Fruit fly (Drosophila melanogaster) whole organism, adult: Measurements from ENCODE around the gene Tgs1.
A peak's percentile ranks its signal among the peaks of the same experiment; 100 is the strongest.

Experiments
- CG11617 ChIP-seq: fragments of 200-800 bp; sonication (Bioruptor generic); optimal IDR thresholded peaks from 2 replicates; lab custom pipeline; 2017; ENCODE audit warnings: mild to moderate bottlenecking, missing biosample characterization, missing genetic modification reagents, missing genetic modification characterization
- CG12768 ChIP-seq: fragments of 200-800 bp; sonication (Bioruptor generic); optimal IDR thresholded peaks from 2 replicates; lab custom pipeline; 2017; ENCODE audit warnings: missing biosample characterization, missing genetic modification characterization, mild to moderate bottlenecking, moderate library complexity, missing genetic modification reagents
- CG14711 ChIP-seq: fragments of 200-800 bp; sonication (Bioruptor generic); optimal IDR thresholded peaks from 2 replicates; lab custom pipeline; 2018; ENCODE audit warnings: missing biosample characterization, mild to moderate bottlenecking, missing genetic modification characterization, moderate library complexity
- CG1620 ChIP-seq: fragments of 200-800 bp; sonication (Bioruptor generic); optimal IDR thresholded peaks from 2 replicates; lab custom pipeline; 2016; ENCODE audit warnings: missing biosample characterization, missing genetic modification characterization
- CG33017 ChIP-seq: fragments of 200-800 bp; sonication (Bioruptor generic); optimal IDR thresholded peaks from 2 replicates; lab custom pipeline; 2018; ENCODE audit warnings: missing biosample characterization, mild to moderate bottlenecking, missing genetic modification characterization, moderate library complexity
- CG5204 ChIP-seq: fragments of 200-800 bp; sonication (Bioruptor generic); optimal IDR thresholded peaks from 2 replicates; lab custom pipeline; 2016; ENCODE audit warnings: missing biosample characterization, missing genetic modification characterization
- CG7045 ChIP-seq: fragments of 200-800 bp; sonication (Bioruptor generic); optimal IDR thresholded peaks from 2 replicates; lab custom pipeline; 2017; ENCODE audit warnings: missing biosample characterization, mild to moderate bottlenecking, missing genetic modification characterization
- CG7101 ChIP-seq: fragments of 200-800 bp; sonication (Bioruptor generic); optimal IDR thresholded peaks from 2 replicates; lab custom pipeline; 2018; ENCODE audit warnings: missing biosample characterization, mild to moderate bottlenecking, missing genetic modification characterization, moderate library complexity
- Clk ChIP-seq: fragments of 200-800 bp; sonication (Bioruptor generic); optimal IDR thresholded peaks from 2 replicates; lab custom pipeline; 2017; ENCODE audit warnings: missing biosample characterization, missing genetic modification characterization
- Crg-1 ChIP-seq: fragments of 200-800 bp; sonication (Bioruptor generic); optimal IDR thresholded peaks from 2 replicates; lab custom pipeline; 2016; ENCODE audit warnings: missing biosample characterization, missing genetic modification characterization
- Hr96 ChIP-seq: fragments of 200-800 bp; sonication (Bioruptor generic); optimal IDR thresholded peaks from 2 replicates; lab custom pipeline; 2016; ENCODE audit warnings: missing biosample characterization, missing genetic modification characterization
- Mnt ChIP-seq: fragments of 200-800 bp; sonication (Bioruptor generic); optimal IDR thresholded peaks from 2 replicates; lab custom pipeline; 2016; ENCODE audit warnings: missing biosample characterization, mild to moderate bottlenecking, missing genetic modification characterization
- bab1 ChIP-seq: fragments of 200-800 bp; sonication (Bioruptor generic); optimal IDR thresholded peaks from 3 replicates; lab custom pipeline; 2019; ENCODE audit warnings: missing biosample characterization, mild to moderate bottlenecking, missing genetic modification characterization, moderate library complexity
- cic ChIP-seq: fragments of 200-800 bp; sonication (Bioruptor generic); optimal IDR thresholded peaks from 2 replicates; lab custom pipeline; 2017; ENCODE audit warnings: missing biosample characterization, mild to moderate bottlenecking, missing genetic modification characterization, moderate library complexity
- cnc ChIP-seq, 2 experiments: fragments of >200 bp; optimal IDR thresholded peaks; 2 replicates each; lab custom pipeline; 2017
- kay ChIP-seq: fragments of 200-800 bp; sonication (Bioruptor generic); peaks from one replicate; lab custom pipeline; 2016; ENCODE audit warnings: missing biosample characterization, missing genetic modification characterization, borderline replicate concordance
- ovo ChIP-seq: fragments of 200-800 bp; sonication (Bioruptor generic); optimal IDR thresholded peaks from 2 replicates; lab custom pipeline; 2016; ENCODE audit warnings: missing biosample characterization, missing genetic modification characterization
- pad ChIP-seq: fragments of 200-800 bp; sonication (Bioruptor generic); optimal IDR thresholded peaks from 3 replicates; lab custom pipeline; 2017; ENCODE audit warnings: missing biosample characterization, missing genetic modification characterization, mild to moderate bottlenecking, moderate library complexity, missing genetic modification reagents
- tj ChIP-seq: fragments of 200-800 bp; sonication (Bioruptor generic); optimal IDR thresholded peaks from 3 replicates; lab custom pipeline; 2017; ENCODE audit warnings: missing biosample characterization, mild to moderate bottlenecking, missing genetic modification characterization, moderate library complexity
- toe ChIP-seq: fragments of 200-800 bp; sonication (Bioruptor generic); optimal IDR thresholded peaks from 2 replicates; lab custom pipeline; 2016; ENCODE audit warnings: missing biosample characterization, missing genetic modification characterization

Gene Tgs1

dm6 chr3R:18226043-18226808 is 29.1 kb upstream of the Tgs1 start, which contains the start of the genes CG7168 and Mdh2:
CG7168 (minus strand) TSS chr3R:18226082.
Mdh2 (plus strand) TSS chr3R:18226396.
- TF ChIP-seq tj = peak; percentile 28
- TF ChIP-seq CG14711 (tag; lab: Kevin White, UChicago) = peak; percentile 90
- no peak for TF ChIP-seq Crg-1 (GFP tag; lab: Kevin White, UChicago)
- peak; percentile 35 for TF ChIP-seq Mnt (GFP tag; lab: Kevin White, UChicago)
- no peak for TF ChIP-seq CG7045 (GFP tag; lab: Kevin White, UChicago)
- TF ChIP-seq CG5204 (GFP tag; lab: Kevin White, UChicago) = no peak
- TF ChIP-seq bab1 (GFP tag; lab: Kevin White, UChicago) = peak; percentile 35
- TF ChIP-seq Clk (GFP tag; lab: Kevin White, UChicago) = no peak
- peak; percentile 49 for TF ChIP-seq CG12768 (GFP tag; lab: Kevin White, UChicago)
- TF ChIP-seq pad (GFP tag; lab: Kevin White, UChicago) = peak; percentile 4
- no peak for TF ChIP-seq cic
- TF ChIP-seq ovo = no peak
- no peak for TF ChIP-seq CG1620 (GFP tag; lab: Kevin White, UChicago)
- TF ChIP-seq CG11617 (GFP tag; lab: Kevin White, UChicago) = peak; percentile 30

dm6 chr3R:18226809-18227157 is 28.5 kb upstream of the Tgs1 start:
- no peak for TF ChIP-seq CG11617 (GFP tag; lab: Kevin White, UChicago)
- no peak for TF ChIP-seq kay (GFP tag; lab: Kevin White, UChicago)
- TF ChIP-seq CG1620 (GFP tag; lab: Kevin White, UChicago) = no peak
- TF ChIP-seq pad (GFP tag; lab: Kevin White, UChicago) = no peak
- no peak for TF ChIP-seq CG33017 (tag; lab: Kevin White, UChicago)
- TF ChIP-seq toe (GFP tag; lab: Kevin White, UChicago) = no peak
- no peak for TF ChIP-seq Mnt (GFP tag; lab: Kevin White, UChicago)

dm6 chr3R:18227385-18227784 is 27.9 kb upstream of the Tgs1 start:
- TF ChIP-seq Crg-1 (GFP tag; lab: Kevin White, UChicago) (no peak), cnc (optimal IDR thresholded peaks at IDR 0.05; lab: Kevin White, UChicago) (no peak), ovo (no peak), CG33017 (tag; lab: Kevin White, UChicago) (no peak), Hr96 (GFP tag; lab: Kevin White, UChicago) (no peak), bab1 (GFP tag; lab: Kevin White, UChicago) (no peak), CG7045 (GFP tag; lab: Kevin White, UChicago) (no peak), Mnt (GFP tag; lab: Kevin White, UChicago) (no peak), Clk (GFP tag; lab: Kevin White, UChicago) (no peak), toe (GFP tag; lab: Kevin White, UChicago) (no peak)

- TF ChIP-seq CG12768 (GFP tag; lab: Kevin White, UChicago) = peak; percentile 40
- no peak for TF ChIP-seq bab1 (GFP tag; lab: Kevin White, UChicago)
Observed at dm6 chr3R:18228713-18229222, 26.6 kb upstream of the Tgs1 start.

- peak; percentile 16 for TF ChIP-seq cic
- no peak for TF ChIP-seq tj
Observed at dm6 chr3R:18230229-18230628, 25.1 kb upstream of the Tgs1 start.

dm6 chr3R:18232187-18232586 is 23.1 kb upstream of the Tgs1 start:
- no peak for TF ChIP-seq tj
- TF ChIP-seq CG5204 (GFP tag; lab: Kevin White, UChicago) = no peak
- no peak for TF ChIP-seq cnc (optimal IDR thresholded peaks at IDR 0.05; lab: Kevin White, UChicago)
- TF ChIP-seq ovo = no peak
- no peak for TF ChIP-seq Mnt (GFP tag; lab: Kevin White, UChicago)
- TF ChIP-seq CG14711 (tag; lab: Kevin White, UChicago) = no peak
- TF ChIP-seq Crg-1 (GFP tag; lab: Kevin White, UChicago) = no peak
- TF ChIP-seq CG1620 (GFP tag; lab: Kevin White, UChicago) = no peak
- no peak for TF ChIP-seq cic
- no peak for TF ChIP-seq CG33017 (tag; lab: Kevin White, UChicago)
- no peak for TF ChIP-seq CG7101 (tag; lab: Kevin White, UChicago)
- TF ChIP-seq CG7045 (GFP tag; lab: Kevin White, UChicago) = no peak
- no peak for TF ChIP-seq Clk (GFP tag; lab: Kevin White, UChicago)

dm6 chr3R:18234699-18235257 is 20.6 kb upstream of the Tgs1 start:
- TF ChIP-seq tj = no peak
- TF ChIP-seq ovo = no peak
